Fruit fly (Drosophila melanogaster): ENCODE measurements around the gene MED10.

DNA sequence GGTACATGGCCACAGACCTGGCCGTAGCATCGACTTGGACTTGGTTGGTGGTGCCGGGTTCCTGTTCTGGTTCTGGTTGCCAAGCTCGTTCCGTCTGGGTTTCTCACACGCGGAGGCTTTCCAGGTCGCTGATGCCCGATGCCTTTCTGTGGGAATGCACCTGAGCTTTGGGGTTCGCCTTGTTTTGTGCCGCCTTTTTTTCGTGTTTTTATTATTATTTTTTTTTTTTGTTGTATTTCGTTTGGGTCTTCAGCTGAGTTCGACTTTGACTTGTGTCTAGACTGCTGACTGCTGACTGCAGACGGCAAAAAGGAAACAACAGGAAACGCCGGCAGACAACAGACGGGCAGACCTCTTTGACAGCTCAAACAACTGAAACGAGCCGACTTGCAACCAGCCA lies 22.2 kb upstream of the MED10 start:
- no peak for TF ChIP-seq usp (GFP tag; optimal IDR thresholded peaks at IDR 0.05)
- no peak for TF ChIP-seq Dll (optimal IDR thresholded peaks at IDR 0.05)
